Fruit fly (Drosophila melanogaster) S2 (cell line): Measurements from ENCODE around the gene nerfin-1.

Experiments
- CG8478 ChIP-seq: fragments of >200 bp; optimal IDR thresholded peaks from 2 replicates; lab custom pipeline; 2018
- CTCF ChIP-seq, 2 experiments: fragments of >200 bp; optimal IDR thresholded peaks; 2 replicates each; lab custom pipeline; 2018

nerfin-1 gene

DNA sequence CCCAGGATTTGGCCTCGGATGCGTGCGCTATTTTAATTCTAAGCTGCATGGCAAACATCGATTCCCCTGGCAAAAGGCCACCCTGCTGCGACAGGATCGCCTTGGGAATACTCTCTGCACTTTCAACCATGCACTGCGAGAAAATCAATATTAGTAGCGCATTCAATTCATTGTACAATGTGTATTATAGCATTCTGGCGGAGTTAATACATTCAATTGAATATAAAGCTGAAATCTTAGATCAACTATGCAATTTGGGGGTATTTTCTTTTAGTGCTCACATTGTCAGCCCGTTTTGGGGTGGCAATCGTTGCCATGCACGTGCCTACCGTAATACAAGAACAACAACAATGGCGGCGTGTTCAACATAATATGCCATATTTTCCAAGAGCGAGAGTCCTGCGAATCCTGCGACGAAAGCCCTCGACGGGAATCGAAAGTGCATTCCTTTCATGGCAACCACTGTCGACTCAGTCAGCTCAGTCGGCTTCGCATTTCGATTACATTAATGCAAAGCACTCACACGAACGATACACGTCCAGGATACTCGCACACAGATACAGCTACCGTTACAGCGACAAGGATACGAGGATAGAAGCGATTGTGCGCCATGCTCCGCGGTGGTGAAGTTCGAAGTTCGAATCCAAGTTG is 1.1 kb upstream of the nerfin-1 start:
- TF ChIP-seq CTCF (optimal IDR thresholded peaks at IDR 0.05; lab: Kevin White, UChicago) (no peak), CG8478 (lab: Kevin White, UChicago) (no peak)

DNA sequence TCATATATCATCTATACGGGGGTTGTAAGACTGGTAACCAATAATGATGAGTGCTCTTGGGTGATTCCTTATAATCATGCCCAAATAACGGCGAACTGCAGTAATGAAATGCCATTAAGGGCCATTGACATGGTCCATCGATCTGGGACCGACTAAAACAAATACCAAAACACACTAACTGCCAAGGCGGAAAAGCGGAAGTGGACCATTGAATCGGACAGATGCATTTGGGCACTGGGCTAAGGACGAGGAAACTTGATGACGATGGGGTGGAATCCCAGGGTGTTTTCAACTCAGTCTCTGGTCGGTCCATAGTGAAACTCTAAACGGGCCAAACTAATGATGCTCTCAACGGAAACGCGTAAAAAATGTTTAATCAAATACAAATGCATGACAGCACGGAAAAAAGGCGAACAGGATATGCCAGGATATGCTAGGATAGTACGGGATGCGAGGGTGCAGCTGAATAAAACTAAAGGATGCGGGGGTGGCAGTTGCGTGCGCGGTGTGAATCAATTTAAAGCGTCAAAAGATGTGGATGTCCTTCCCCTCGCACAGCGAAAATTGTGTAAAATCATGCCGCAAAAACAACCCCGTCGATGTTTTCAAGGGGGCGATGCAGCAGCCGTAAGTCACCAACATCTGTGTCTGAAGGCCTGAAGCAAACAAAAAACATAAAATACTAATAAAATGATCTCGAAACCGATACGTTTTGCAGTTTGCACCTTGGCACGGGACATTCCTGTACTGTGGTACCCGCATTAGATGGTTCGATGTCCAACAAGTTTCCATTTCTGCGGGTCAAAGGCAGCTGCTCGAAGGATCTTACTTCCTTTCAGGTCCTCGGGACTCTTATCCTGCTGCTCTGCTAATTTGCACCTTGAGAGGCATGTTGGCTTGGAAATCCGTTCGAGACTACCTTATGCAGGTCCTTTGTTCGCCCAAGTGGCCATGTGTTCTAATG is 3.8 kb downstream of the nerfin-1 start:
- TF ChIP-seq CTCF (optimal IDR thresholded peaks at IDR 0.05; lab: Kevin White, UChicago), result no peak
- no peak for TF ChIP-seq CG8478 (lab: Kevin White, UChicago)

DNA sequence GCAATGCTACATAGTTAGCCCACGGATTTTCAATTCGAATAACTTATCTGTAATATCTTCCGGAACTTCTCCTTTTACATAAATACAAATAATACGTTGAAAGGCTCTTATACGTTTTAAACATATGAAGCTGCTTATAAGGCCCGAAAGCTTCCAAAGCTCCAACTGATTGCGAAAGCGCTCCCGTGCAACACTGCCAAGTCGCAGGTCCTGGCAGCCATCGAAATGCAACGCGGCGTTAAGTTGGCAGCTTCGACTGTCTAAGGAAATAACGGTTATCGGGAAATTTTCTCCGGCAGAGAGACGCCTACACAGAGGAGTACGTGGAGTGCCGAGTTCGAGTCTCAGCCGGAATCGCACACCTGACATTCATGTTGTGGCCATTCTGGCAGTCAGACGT is 4.8 kb downstream of the nerfin-1 start, which contains the start of gene Glut1:
TSS of gene Glut1 (plus strand) at position 393 of the 400 bp plus-strand sequence.
- TF ChIP-seq CTCF (optimal IDR thresholded peaks at IDR 0.05; lab: Kevin White, UChicago) (no peak), CG8478 (lab: Kevin White, UChicago) (no peak)

DNA sequence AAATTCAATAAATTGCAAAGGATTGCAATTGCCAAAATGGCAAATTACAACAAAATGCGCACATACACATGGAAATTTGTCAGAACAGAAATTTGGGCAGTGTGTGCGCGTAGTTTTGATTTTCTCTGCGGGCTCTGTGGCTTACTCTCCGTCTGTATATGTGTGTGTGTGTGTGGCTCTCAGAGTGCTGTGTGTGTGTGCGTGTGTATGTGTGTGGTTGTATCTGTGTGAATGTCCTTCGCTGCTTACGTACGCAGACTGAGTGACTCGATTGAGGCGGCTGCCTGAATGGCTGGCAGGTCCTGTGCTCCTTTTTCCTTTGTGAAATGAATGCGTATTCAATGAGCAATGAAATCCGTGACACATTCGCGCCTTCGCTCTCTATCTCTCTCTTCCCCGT is 5.9 kb downstream of the nerfin-1 start:
- no peak for TF ChIP-seq CG8478 (lab: Kevin White, UChicago)
- no peak for TF ChIP-seq CTCF (optimal IDR thresholded peaks at IDR 0.05; lab: Kevin White, UChicago)

DNA sequence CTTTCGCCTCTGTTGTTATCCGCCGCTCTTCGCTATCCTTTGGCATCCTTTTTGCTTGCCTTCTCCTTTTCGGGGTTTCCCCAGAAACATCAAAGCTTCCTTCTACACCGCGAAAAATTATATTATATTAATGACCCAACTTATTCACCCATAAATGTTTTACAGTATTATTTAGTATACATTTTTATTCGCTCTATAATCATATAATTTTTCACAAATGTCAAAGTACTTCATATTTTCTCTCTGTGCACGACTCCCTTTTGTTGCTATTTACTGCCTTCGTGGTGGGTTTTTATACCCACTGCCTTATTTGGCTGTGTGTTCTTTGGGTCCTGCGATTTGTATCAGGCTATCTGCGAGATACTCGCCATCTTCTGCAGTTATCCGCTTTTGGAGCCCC is 8.3 kb downstream of the nerfin-1 start:
- TF ChIP-seq CTCF (optimal IDR thresholded peaks at IDR 0.05; lab: Kevin White, UChicago) (no peak), CG8478 (lab: Kevin White, UChicago) (no peak)

DNA sequence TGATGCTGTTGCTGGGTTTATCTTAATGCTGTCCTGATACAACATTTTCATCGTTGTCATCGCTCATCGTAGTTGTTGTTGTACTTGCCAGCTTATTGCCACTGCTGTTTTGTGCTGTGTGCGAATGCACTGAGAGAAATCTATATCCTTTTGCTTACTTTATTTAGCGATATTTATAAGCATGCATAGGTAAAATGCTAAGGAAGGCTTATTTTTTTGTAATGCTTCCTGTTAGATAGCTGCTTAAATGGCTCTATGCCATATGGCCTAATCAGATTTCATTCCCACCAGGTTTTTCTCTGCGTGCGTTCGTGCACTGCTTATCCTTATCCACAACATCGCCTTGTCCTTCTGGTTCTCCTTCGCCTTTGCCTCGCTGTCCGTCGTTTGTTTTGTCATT is 43.2 kb downstream of the nerfin-1 start:
- no peak for TF ChIP-seq CG8478 (lab: Kevin White, UChicago)
- no peak for TF ChIP-seq CTCF (optimal IDR thresholded peaks at IDR 0.05; lab: Kevin White, UChicago)

DNA sequence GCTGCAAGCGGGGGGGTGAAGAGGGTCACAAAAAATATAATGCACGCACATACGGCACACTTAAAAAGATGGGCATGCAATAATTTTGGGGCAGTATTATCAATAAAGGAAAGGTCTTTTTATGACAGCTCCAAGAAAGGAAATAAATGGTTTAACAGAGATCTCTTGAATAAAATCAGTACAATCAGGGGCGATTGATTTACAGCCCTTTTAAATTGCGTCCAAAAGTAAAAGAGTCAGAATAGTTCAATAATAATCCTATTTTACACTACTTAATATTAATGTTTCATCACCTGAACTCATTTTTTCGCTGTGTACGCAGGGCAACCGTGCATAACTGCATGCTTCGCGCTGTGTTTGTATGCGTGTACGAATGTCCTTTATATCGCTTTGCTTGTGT is 48.0 kb downstream of the nerfin-1 start:
- no peak for TF ChIP-seq CTCF (optimal IDR thresholded peaks at IDR 0.05; lab: Kevin White, UChicago)
- TF ChIP-seq CG8478 (lab: Kevin White, UChicago), result no peak

DNA sequence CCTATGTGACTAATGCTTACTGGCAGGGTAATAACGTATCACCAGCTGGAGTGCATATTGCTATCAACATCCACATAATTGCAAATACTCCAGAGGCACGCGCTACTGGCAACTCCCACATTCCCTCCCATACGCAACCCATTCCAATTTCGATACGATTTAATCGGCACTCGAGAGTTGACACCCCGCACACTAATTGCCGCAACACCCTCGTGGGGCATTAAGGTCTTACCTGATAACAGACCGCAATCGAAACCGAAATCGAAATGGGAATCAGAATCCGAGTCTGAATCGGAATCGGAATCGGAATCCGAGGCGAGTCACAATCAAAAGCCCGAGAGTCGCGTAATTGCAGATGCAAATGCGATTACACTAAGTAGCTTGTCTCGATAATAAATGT is 49.7 kb downstream of the nerfin-1 start:
- TF ChIP-seq CG8478 (lab: Kevin White, UChicago) (no peak), CTCF (optimal IDR thresholded peaks at IDR 0.05; lab: Kevin White, UChicago) (no peak)

DNA sequence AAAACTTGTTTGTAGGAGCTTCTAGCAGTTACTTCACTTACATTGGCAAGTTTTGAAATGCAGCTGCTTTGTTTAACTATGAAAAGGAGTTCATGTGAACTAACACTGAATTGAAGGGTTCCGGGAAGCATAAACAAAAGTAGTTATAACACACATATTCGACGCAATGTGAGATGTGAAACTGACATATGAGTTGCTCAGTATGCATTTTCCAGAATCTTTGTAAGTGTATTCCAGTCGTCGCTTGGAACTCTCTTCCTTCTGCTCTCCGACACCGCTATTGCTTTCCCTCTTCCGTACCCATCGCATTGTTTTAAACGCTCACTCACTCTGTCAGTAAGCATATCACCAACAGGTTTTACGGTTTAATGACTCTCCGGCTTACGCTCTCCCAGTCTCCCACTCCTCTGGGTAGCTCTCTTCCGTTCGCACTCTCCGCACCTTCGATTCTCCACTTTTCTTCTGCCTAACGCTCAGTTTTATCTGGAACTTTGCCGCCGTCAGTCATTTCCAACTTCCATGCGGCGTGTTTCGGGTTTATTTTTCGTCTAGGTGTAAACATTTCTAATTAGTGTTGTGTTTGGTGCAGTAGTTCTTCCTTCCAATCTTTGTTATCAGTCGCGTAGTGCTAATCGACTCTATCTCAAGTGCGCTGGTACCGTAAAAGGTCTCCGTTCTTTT is 50.4 kb downstream of the nerfin-1 start:
- TF ChIP-seq CG8478 (lab: Kevin White, UChicago), result no peak
- no peak for TF ChIP-seq CTCF (optimal IDR thresholded peaks at IDR 0.05; lab: Kevin White, UChicago)

DNA sequence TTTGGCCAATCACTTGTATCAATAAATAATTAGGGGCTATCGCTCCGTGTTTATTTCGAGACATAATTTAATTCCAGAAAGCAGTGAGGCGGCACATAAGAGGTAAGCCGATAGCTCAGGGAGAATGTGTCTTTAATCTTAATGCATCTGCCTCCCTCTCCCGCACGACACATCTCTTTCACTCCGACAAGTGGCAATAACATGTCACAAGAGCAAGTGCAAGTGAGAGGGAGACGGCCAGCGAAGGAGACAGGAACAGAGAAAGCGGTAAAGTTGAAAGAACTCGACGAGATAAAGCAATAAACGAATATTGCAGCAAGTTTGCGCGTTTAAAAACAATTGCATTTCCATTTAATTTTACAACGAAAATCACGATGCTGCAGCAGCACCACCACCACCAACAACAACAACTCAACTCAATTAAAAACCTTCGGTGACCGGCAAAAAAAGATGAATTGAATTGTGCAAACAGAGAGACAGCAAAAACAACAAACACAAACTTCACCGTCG is 51.0 kb downstream of the nerfin-1 start:
- TF ChIP-seq CG8478 (lab: Kevin White, UChicago) (no peak), CTCF (optimal IDR thresholded peaks at IDR 0.05; lab: Kevin White, UChicago) (no peak)

DNA sequence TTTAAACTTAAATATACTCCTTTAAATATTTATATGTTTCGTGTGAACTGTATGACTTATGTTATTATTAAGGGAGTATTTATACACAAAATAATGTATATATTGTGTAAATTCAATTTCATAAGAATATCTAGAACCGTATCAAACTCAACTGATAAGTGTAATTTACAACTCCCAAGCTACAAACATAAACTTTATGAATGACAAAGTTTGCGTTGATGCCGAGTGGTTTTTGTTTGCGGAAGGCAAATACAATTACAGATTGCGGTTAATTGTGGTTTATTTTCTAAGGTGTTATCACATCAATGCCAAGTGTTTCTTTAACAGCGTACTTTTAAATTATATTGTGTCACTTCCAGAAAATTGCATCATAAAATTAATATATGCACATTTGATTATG is 51.6 kb downstream of the nerfin-1 start:
- TF ChIP-seq CG8478 (lab: Kevin White, UChicago) (no peak), CTCF (optimal IDR thresholded peaks at IDR 0.05; lab: Kevin White, UChicago) (no peak)
